Fruit fly (Drosophila melanogaster): Measurements from ENCODE around the gene CG46468.

The CG46468 gene

dm6 chr2L:9568360-9569088, 3.3 kb upstream of the CG46468 start, which contains the start of gene brwl (continued):
- TF ChIP-seq CG10147 (GFP tag; optimal IDR thresholded peaks at IDR 0.05) (peak; percentile 98), CG15696 (tag; optimal IDR thresholded peaks at IDR 0.05) (peak; percentile 98), otp (GFP tag; IDR thresholded peaks at IDR 0.05) (peak; percentile 96), bsh (GFP tag; optimal IDR thresholded peaks at IDR 0.05) (peak; percentile 97 to 99), CrebB (tag; optimal IDR thresholded peaks at IDR 0.05) (peak; percentile 98), cas (GFP tag; IDR thresholded peaks at IDR 0.05) (peak; percentile 95), CG12391 (tag; optimal IDR thresholded peaks at IDR 0.05) (peak; percentile 99), cg (GFP tag; optimal IDR thresholded peaks at IDR 0.05) (peak; percentile 99), Med (GFP tag) (peak; percentile 100), Hr3 (GFP tag; optimal IDR thresholded peaks at IDR 0.05) (peak; percentile 99), CG17612 (GFP tag; IDR thresholded peaks at IDR 0.05) (peak; percentile 96), tap (tag; optimal IDR thresholded peaks at IDR 0.05) (peak; percentile 99), org-1 (GFP tag; optimal IDR thresholded peaks at IDR 0.05) (peak; percentile 99), B-H2 (GFP tag; optimal IDR thresholded peaks at IDR 0.05) (peak; percentile 98), slp2 (GFP tag; optimal IDR thresholded peaks at IDR 0.05) (peak; percentile 98), br (optimal IDR thresholded peaks at IDR 0.05) (no peak), toy (GFP tag; IDR thresholded peaks at IDR 0.05) (peak; percentile 94), Xrp1 (GFP tag; IDR thresholded peaks at IDR 0.05) (peak; percentile 99), Sry-δ (GFP tag; optimal IDR thresholded peaks at IDR 0.05) (peak; percentile 77), Neu2 (GFP tag; optimal IDR thresholded peaks at IDR 0.05; ENCODE audit: borderline replicate concordance) (peak; percentile 93), ap (GFP tag; IDR thresholded peaks at IDR 0.05) (peak; percentile 97), CG12299 (tag; optimal IDR thresholded peaks at IDR 0.05) (peak; percentile 98), dimm (GFP tag; IDR thresholded peaks at IDR 0.05) (peak; percentile 94), ewg (GFP tag; optimal IDR thresholded peaks at IDR 0.05) (peak; percentile 97), danr (GFP tag; IDR thresholded peaks at IDR 0.05) (peak; percentile 99), grau (tag; optimal IDR thresholded peaks at IDR 0.05) (peak; percentile 98), pum (GFP tag; optimal IDR thresholded peaks at IDR 0.05) (peak; percentile 98), CG11085 (GFP tag; IDR thresholded peaks at IDR 0.05) (peak; percentile 95), ase (GFP tag; IDR thresholded peaks at IDR 0.05) (peak; percentile 98), Blimp-1 (GFP tag; optimal IDR thresholded peaks at IDR 0.05) (peak; percentile 98), ems (GFP tag; optimal IDR thresholded peaks at IDR 0.05) (peak; percentile 98), Gsc (GFP tag; IDR thresholded peaks at IDR 0.05) (peak; percentile 95), Bdp1 (GFP tag; optimal IDR thresholded peaks at IDR 0.05) (peak; percentile 94), CG8290 (GFP tag; optimal IDR thresholded peaks at IDR 0.05) (peak; percentile 99), CG8290 (tag; optimal IDR thresholded peaks at IDR 0.05) (peak; percentile 92 to 93), Dip2 (GFP tag; IDR thresholded peaks at IDR 0.05) (peak; percentile 77), CG14965 (GFP tag; optimal IDR thresholded peaks at IDR 0.05; ENCODE audit: borderline replicate concordance) (peak; percentile 84), HHEX (GFP tag; optimal IDR thresholded peaks at IDR 0.05) (peak; percentile 99), CG7786 (GFP tag; optimal IDR thresholded peaks at IDR 0.05) (peak; percentile 98), Vsx1 (GFP tag; optimal IDR thresholded peaks at IDR 0.05) (peak; percentile 98), CG9817 (tag; optimal IDR thresholded peaks at IDR 0.05) (peak; percentile 98), Abd-B (GFP tag; optimal IDR thresholded peaks at IDR 0.05) (peak; percentile 98), CG4360 (GFP tag; IDR thresholded peaks at IDR 0.05) (peak; percentile 92), Rfx (GFP tag; IDR thresholded peaks at IDR 0.05) (peak; percentile 99), CG32532 (GFP tag; IDR thresholded peaks at IDR 0.05) (peak; percentile 98), Fer1 (GFP tag; optimal IDR thresholded peaks at IDR 0.05) (peak; percentile 99), CG7987 (GFP tag; optimal IDR thresholded peaks at IDR 0.05) (peak; percentile 94), cwo (GFP tag; optimal IDR thresholded peaks at IDR 0.05) (peak; percentile 98), sna (GFP tag; IDR thresholded peaks at IDR 0.05; ENCODE audit: partially characterized antibody) (no peak), eve (GFP tag; optimal IDR thresholded peaks at IDR 0.05) (peak; percentile 94 to 99)
